Worm (Caenorhabditis elegans) whole organism, L2 larva: ENCODE results near the gene crm-1.

Experiments
- C34F6.9 ChIP-seq: fragments of 150-350 bp; optimal IDR thresholded peaks from 2 replicates; lab custom pipeline; 2014; ENCODE audit warnings: missing biosample characterization, missing genetic modification characterization
- F13H6.1 ChIP-seq: sonication (generic microtip); optimal IDR thresholded peaks from 2 replicates; lab custom pipeline; 2016; ENCODE audit warnings: missing genetic modification characterization, missing compliant biosample characterization
- Y55F3AM.14 ChIP-seq: fragments of 200-800 bp; sonication (Bioruptor generic); optimal IDR thresholded peaks from 2 replicates; lab custom pipeline; 2018; ENCODE audit warnings: mild to moderate bottlenecking, missing genetic modification characterization, missing compliant biosample characterization
- ZK546.5 ChIP-seq: sonication (generic microtip); optimal IDR thresholded peaks from 2 replicates; lab custom pipeline; 2017; ENCODE audit warnings: missing biosample characterization, missing genetic modification characterization
- alr-1 ChIP-seq: fragments of 150-350 bp; optimal IDR thresholded peaks from 2 replicates; lab custom pipeline; 2014; ENCODE audit warnings: missing biosample characterization, missing genetic modification characterization
- aly-2 ChIP-seq: fragments of 150-350 bp; optimal IDR thresholded peaks from 2 replicates; lab custom pipeline; 2014; ENCODE audit warnings: missing biosample characterization, missing genetic modification characterization
- ama-1 ChIP-seq: fragments of 150-350 bp; optimal IDR thresholded peaks from 2 replicates; lab custom pipeline; 2018; ENCODE audit warnings: inconsistent platforms
- blmp-1 ChIP-seq: sonication (generic microtip); optimal IDR thresholded peaks from 2 replicates; lab custom pipeline; 2017; ENCODE audit warnings: missing genetic modification characterization, mild to moderate bottlenecking, missing compliant biosample characterization, antibody characterized with exemption, moderate library complexity; ENCODE audit not compliant: insufficient read depth
- ceh-16 ChIP-seq: fragments of 150-350 bp; optimal IDR thresholded peaks from 2 replicates; lab custom pipeline; 2014; ENCODE audit warnings: missing biosample characterization, missing genetic modification characterization
- crh-2 ChIP-seq: sonication (generic microtip); optimal IDR thresholded peaks from 2 replicates; lab custom pipeline; 2017; ENCODE audit warnings: missing biosample characterization, missing genetic modification characterization
- dmd-4 ChIP-seq: sonication (generic microtip); optimal IDR thresholded peaks from 2 replicates; lab custom pipeline; 2017; ENCODE audit warnings: missing biosample characterization, missing genetic modification characterization
- egl-27 ChIP-seq: sonication (generic microtip); optimal IDR thresholded peaks from 3 replicates; lab custom pipeline; 2017; ENCODE audit warnings: missing biosample characterization, missing genetic modification reagents, missing genetic modification characterization
- elt-1 ChIP-seq: fragments of 150-350 bp; optimal IDR thresholded peaks from 2 replicates; lab custom pipeline; 2014; ENCODE audit warnings: missing biosample characterization, missing genetic modification characterization
- elt-3 ChIP-seq: sonication (generic microtip); optimal IDR thresholded peaks from 2 replicates; lab custom pipeline; 2017; ENCODE audit warnings: missing biosample characterization, missing genetic modification characterization
- fos-1 ChIP-seq: fragments of 150-350 bp; optimal IDR thresholded peaks from 2 replicates; lab custom pipeline; 2014; ENCODE audit warnings: missing biosample characterization, missing genetic modification characterization
- gmeb-1 ChIP-seq: fragments of 150-350 bp; optimal IDR thresholded peaks from 2 replicates; lab custom pipeline; 2014; ENCODE audit warnings: missing biosample characterization, missing genetic modification characterization
- lin-11 ChIP-seq: fragments of 150-350 bp; sonication (generic microtip); optimal IDR thresholded peaks from 2 replicates; lab custom pipeline; 2014; ENCODE audit warnings: missing biosample characterization, missing genetic modification characterization, inconsistent platforms, mixed read lengths
- lin-13 ChIP-seq: fragments of 150-350 bp; optimal IDR thresholded peaks from 2 replicates; lab custom pipeline; 2014; ENCODE audit warnings: missing biosample characterization, missing genetic modification reagents, missing genetic modification characterization
- lsy-2 ChIP-seq, 2 experiments: fragments of 150-350 bp in 1 of 2; sonication (generic microtip) in 1 of 2; optimal IDR thresholded peaks; 2 replicates each; lab custom pipeline; 2014 to 2017; ENCODE audit warnings: missing biosample characterization in 2 of 2, missing genetic modification characterization in 2 of 2
- mbf-1 ChIP-seq: sonication (generic microtip); optimal IDR thresholded peaks from 2 replicates; lab custom pipeline; 2017; ENCODE audit warnings: missing biosample characterization, missing genetic modification characterization
- mdl-1 ChIP-seq, 2 experiments: fragments of 150-350 bp in 1 of 2; sonication (generic microtip) in 1 of 2; optimal IDR thresholded peaks; 2 replicates each; lab custom pipeline; 2017; ENCODE audit warnings: missing biosample characterization in 2 of 2, missing genetic modification characterization in 2 of 2
- nhr-10 ChIP-seq: sonication (generic microtip); optimal IDR thresholded peaks from 2 replicates; lab custom pipeline; 2017; ENCODE audit warnings: missing biosample characterization, missing genetic modification characterization
- nhr-12 ChIP-seq: fragments of 150-350 bp; optimal IDR thresholded peaks from 2 replicates; lab custom pipeline; 2014; ENCODE audit warnings: missing biosample characterization, missing genetic modification characterization
- nhr-129 ChIP-seq: fragments of 150-350 bp; optimal IDR thresholded peaks from 2 replicates; lab custom pipeline; 2014; ENCODE audit warnings: missing biosample characterization, missing genetic modification characterization
- nhr-21 ChIP-seq: fragments of 150-350 bp; optimal IDR thresholded peaks from 2 replicates; lab custom pipeline; 2014; ENCODE audit warnings: missing biosample characterization, missing genetic modification characterization
- nhr-23 ChIP-seq: fragments of 150-350 bp; optimal IDR thresholded peaks from 2 replicates; lab custom pipeline; 2014; ENCODE audit warnings: missing biosample characterization, missing genetic modification reagents, missing genetic modification characterization
- nhr-237 ChIP-seq: fragments of 150-350 bp; optimal IDR thresholded peaks from 2 replicates; lab custom pipeline; 2014; ENCODE audit warnings: missing biosample characterization, missing genetic modification characterization
- nhr-25 ChIP-seq: fragments of 150-350 bp; sonication (generic microtip); optimal IDR thresholded peaks from 3 replicates; lab custom pipeline; 2014; ENCODE audit warnings: missing biosample characterization, missing genetic modification characterization
- nhr-6 ChIP-seq: fragments of 150-350 bp; optimal IDR thresholded peaks from 2 replicates; lab custom pipeline; 2014; ENCODE audit warnings: missing biosample characterization, missing genetic modification characterization
- nhr-77 ChIP-seq: fragments of 150-350 bp; optimal IDR thresholded peaks from 2 replicates; lab custom pipeline; 2014; ENCODE audit warnings: missing biosample characterization, missing genetic modification characterization
- peb-1 ChIP-seq: fragments of 150-350 bp; optimal IDR thresholded peaks from 2 replicates; lab custom pipeline; 2014; ENCODE audit warnings: missing biosample characterization, missing genetic modification characterization
- sem-4 ChIP-seq: fragments of 150-350 bp; optimal IDR thresholded peaks from 2 replicates; lab custom pipeline; 2014; ENCODE audit warnings: missing biosample characterization, missing genetic modification reagents, missing genetic modification characterization
- skn-1 ChIP-seq: sonication (generic microtip); optimal IDR thresholded peaks from 2 replicates; lab custom pipeline; 2017; ENCODE audit warnings: missing biosample characterization, missing genetic modification characterization
- sma-3 ChIP-seq: sonication (generic microtip); optimal IDR thresholded peaks from 2 replicates; lab custom pipeline; 2016; ENCODE audit warnings: missing genetic modification reagents, missing genetic modification characterization, missing compliant biosample characterization
- sma-9 ChIP-seq, 2 experiments: fragments of 150-350 bp in 1 of 2; sonication (generic microtip) in 1 of 2; optimal IDR thresholded peaks; 2 replicates each; lab custom pipeline; 2014 to 2016; ENCODE audit warnings: missing genetic modification characterization in 2 of 2, mild to moderate bottlenecking in 1 of 2, missing biosample characterization in 1 of 2, missing compliant biosample characterization in 1 of 2, missing genetic modification reagents in 1 of 2, moderate library complexity in 1 of 2
- snpc-4 ChIP-seq: fragments of 150-350 bp; optimal IDR thresholded peaks from 2 replicates; lab custom pipeline; 2014; ENCODE audit warnings: missing biosample characterization, missing genetic modification characterization
- unc-39 ChIP-seq: fragments of 150-350 bp; optimal IDR thresholded peaks from 2 replicates; lab custom pipeline; 2014; ENCODE audit warnings: missing biosample characterization, missing genetic modification characterization
- unc-55 ChIP-seq: fragments of 150-350 bp; sonication (generic microtip); optimal IDR thresholded peaks from 3 replicates; lab custom pipeline; 2014; ENCODE audit warnings: missing biosample characterization, missing genetic modification reagents, missing genetic modification characterization
- unc-62 ChIP-seq: fragments of 150-350 bp; optimal IDR thresholded peaks from 2 replicates; lab custom pipeline; 2014; ENCODE audit warnings: missing biosample characterization, missing genetic modification reagents, missing genetic modification characterization
- ztf-1 ChIP-seq: fragments of 200-800 bp; sonication (Bioruptor generic); conservative IDR thresholded peaks from 2 replicates; pipeline ENCODE4 v1.3.6; 2022; ENCODE audit warnings: missing genetic modification characterization, missing compliant biosample characterization
- ztf-11 ChIP-seq: sonication (generic microtip); optimal IDR thresholded peaks from 2 replicates; lab custom pipeline; 2017; ENCODE audit warnings: missing biosample characterization, missing genetic modification characterization

The crm-1 gene

ce11 chrV:10368256-10368655 lies 36.3 kb upstream of the crm-1 start, which contains the start of gene sri-20:
TSS of gene sri-20 (plus strand) at chrV:10368556.
- TF ChIP-seq unc-62 (GFP tag; lab: Kevin White, UChicago) (no peak), skn-1 (tag; lab: Kevin White, UChicago) (no peak), lsy-2 (tag; optimal IDR thresholded peaks at IDR 0.05; lab: Kevin White, UChicago) (no peak), nhr-23 (tag; lab: Kevin White, UChicago) (no peak), dmd-4 (tag; lab: Kevin White, UChicago) (no peak), fos-1 (no peak), egl-27 (tag; lab: Kevin White, UChicago) (no peak), lin-13 (GFP tag; lab: Kevin White, UChicago) (no peak), sma-3 (GFP tag; lab: Kevin White, UChicago) (no peak), gmeb-1 (tag; lab: Kevin White, UChicago) (no peak), lin-11 (tag; lab: Kevin White, UChicago) (no peak), Y55F3AM.14 (GFP tag; lab: Kevin White, UChicago) (no peak), sma-9 (GFP tag; optimal IDR thresholded peaks at IDR 0.05; lab: Kevin White, UChicago) (no peak), sma-9 (tag; optimal IDR thresholded peaks at IDR 0.05; lab: Kevin White, UChicago) (no peak), unc-55 (GFP tag; lab: Kevin White, UChicago) (no peak), mdl-1 (tag; optimal IDR thresholded peaks at IDR 0.05; lab: Kevin White, UChicago) (no peak), nhr-6 (no peak), nhr-12 (tag; lab: Kevin White, UChicago) (no peak), crh-2 (tag; lab: Kevin White, UChicago) (no peak), unc-39 (no peak)

ce11 chrV:10363834-10364233 lies 31.9 kb upstream of the crm-1 start:
- TF ChIP-seq Y55F3AM.14 (GFP tag; lab: Kevin White, UChicago) (no peak), nhr-10 (tag; lab: Kevin White, UChicago) (no peak), crh-2 (tag; lab: Kevin White, UChicago) (no peak), elt-1 (no peak), nhr-77 (tag; lab: Kevin White, UChicago) (no peak), peb-1 (tag; lab: Kevin White, UChicago) (no peak), alr-1 (tag; lab: Kevin White, UChicago) (no peak), snpc-4 (tag; lab: Kevin White, UChicago) (no peak), elt-3 (tag; lab: Kevin White, UChicago) (no peak), nhr-25 (tag; lab: Kevin White, UChicago) (no peak), mbf-1 (no peak), unc-55 (GFP tag; lab: Kevin White, UChicago) (no peak), nhr-129 (no peak)

- TF ChIP-seq sma-9 (GFP tag; optimal IDR thresholded peaks at IDR 0.05; lab: Kevin White, UChicago) = peak; percentile 58
- TF ChIP-seq sma-9 (tag; optimal IDR thresholded peaks at IDR 0.05; lab: Kevin White, UChicago) = no peak
- TF ChIP-seq ZK546.5 (tag; lab: Kevin White, UChicago) = no peak
- no peak for TF ChIP-seq unc-62 (GFP tag; lab: Kevin White, UChicago)
- TF ChIP-seq peb-1 (tag; lab: Kevin White, UChicago) = no peak
- no peak for TF ChIP-seq egl-27 (tag; lab: Kevin White, UChicago)
- TF ChIP-seq nhr-10 (tag; lab: Kevin White, UChicago) = no peak
- TF ChIP-seq blmp-1 = peak; percentile 7
- TF ChIP-seq F13H6.1 (tag; lab: Kevin White, UChicago) = peak; percentile 24
- peak; percentile 66 for TF ChIP-seq C34F6.9 (tag; lab: Kevin White, UChicago)
- no peak for TF ChIP-seq ztf-1 (GFP tag; lab: Robert Waterston, UW)
- TF ChIP-seq elt-3 (tag; lab: Kevin White, UChicago) = no peak
- no peak for TF ChIP-seq nhr-77 (tag; lab: Kevin White, UChicago)
- no peak for TF ChIP-seq unc-39
- TF ChIP-seq ztf-11 (tag; lab: Kevin White, UChicago) = no peak
- TF ChIP-seq mbf-1 = no peak
- peak in 1 of 2 experiments; percentile 45 for TF ChIP-seq mdl-1 (tag; optimal IDR thresholded peaks at IDR 0.05; lab: Kevin White, UChicago)
- TF ChIP-seq dmd-4 (tag; lab: Kevin White, UChicago) = no peak
- TF ChIP-seq aly-2 (tag; lab: Kevin White, UChicago) = no peak
- peak; percentile 72 for TF ChIP-seq lin-13 (GFP tag; lab: Kevin White, UChicago)
- peak; percentile 78 for TF ChIP-seq gmeb-1 (tag; lab: Kevin White, UChicago)
- peak in 1 of 2 experiments; percentile 74 for TF ChIP-seq lsy-2 (tag; optimal IDR thresholded peaks at IDR 0.05; lab: Kevin White, UChicago)
- peak; percentile 7 for TF ChIP-seq lin-11 (tag; lab: Kevin White, UChicago)
- TF ChIP-seq nhr-12 (tag; lab: Kevin White, UChicago) = no peak
- no peak for TF ChIP-seq nhr-237 (tag; lab: Kevin White, UChicago)
- peak; percentile 45 for TF ChIP-seq snpc-4 (tag; lab: Kevin White, UChicago)
- peak; percentile 6 for TF ChIP-seq nhr-21 (tag; lab: Kevin White, UChicago)
- TF ChIP-seq sem-4 (tag; lab: Kevin White, UChicago) = peak; percentile 48
- peak; percentile 59 for TF ChIP-seq fos-1
- peak; percentile 75 for TF ChIP-seq crh-2 (tag; lab: Kevin White, UChicago)
- TF ChIP-seq nhr-129 = peak; percentile 71
- TF ChIP-seq nhr-25 (tag; lab: Kevin White, UChicago) = peak; percentile 46
- TF ChIP-seq sma-3 (GFP tag; lab: Kevin White, UChicago) = peak; percentile 57
- no peak for TF ChIP-seq ama-1 (lab: Kevin White, UChicago)
- no peak for TF ChIP-seq nhr-6
- no peak for TF ChIP-seq ceh-16
Measured at ce11 chrV:10361830-10362397, 30.0 kb upstream of the crm-1 start, which contains the start of gene cash-1. TSS of gene cash-1 (plus strand) at chrV:10362261.
